Fruit fly (Drosophila melanogaster): ENCODE measurements around the gene mus101.

Gene mus101

dm6 chrX:13736174-13736482 lies 14.1 kb downstream of the mus101 start, which contains the start of gene g:
Gene g, minus strand, starts transcription at chrX:13736278.
- no peak for TF ChIP-seq CG34367 (tag; optimal IDR thresholded peaks at IDR 0.05)
- TF ChIP-seq Pif1B (GFP tag; optimal IDR thresholded peaks at IDR 0.05), result no peak
- no peak for TF ChIP-seq gl (tag; optimal IDR thresholded peaks at IDR 0.05)
- TF ChIP-seq CG12605 (GFP tag; IDR thresholded peaks at IDR 0.05), result 0 out of 2 replicates have a peak, but pooled peaks have one; percentile 12
- no peak for TF ChIP-seq CG14655 (GFP tag; optimal IDR thresholded peaks at IDR 0.05)
- peak; percentile 55; the same call in 2 of the 3 replicates for TF ChIP-seq CG4496 (GFP tag; IDR thresholded peaks at IDR 0.05)
- no peak for TF ChIP-seq Snoo (tag; optimal IDR thresholded peaks at IDR 0.05)
- TF ChIP-seq CG32121 (GFP tag; IDR thresholded peaks at IDR 0.05), result peak; percentile 26; the same call in 1 of the 2 replicates

- TF ChIP-seq fd96Ca (GFP tag; IDR thresholded peaks at IDR 0.05) (no peak), CG14655 (GFP tag; optimal IDR thresholded peaks at IDR 0.05) (no peak), CG15710 (tag; optimal IDR thresholded peaks at IDR 0.05) (no peak), CG34367 (tag; optimal IDR thresholded peaks at IDR 0.05) (no peak), CG32121 (GFP tag; IDR thresholded peaks at IDR 0.05) (no peak), CG10348 (GFP tag; IDR thresholded peaks at IDR 0.05) (no peak), CG17806 (tag; optimal IDR thresholded peaks at IDR 0.05) (no peak), rn (GFP tag; IDR thresholded peaks at IDR 0.05) (no peak), CG13204 (GFP tag; optimal IDR thresholded peaks at IDR 0.05) (no peak), CG8301 (tag; optimal IDR thresholded peaks at IDR 0.05) (no peak), D1 (tag; optimal IDR thresholded peaks at IDR 0.05) (no peak), CG4496 (GFP tag; IDR thresholded peaks at IDR 0.05) (no peak), CG8159 (tag; optimal IDR thresholded peaks at IDR 0.05) (no peak)
Measured at dm6 chrX:13737939-13738338, 15.9 kb downstream of the mus101 start, which contains the start of gene CG11134. Gene CG11134, plus strand, starts transcription at chrX:13737942.

dm6 chrX:13739411-13739888 lies 17.4 kb downstream of the mus101 start, which contains the start of gene CG11151:
Gene CG11151, plus strand, starts transcription at chrX:13739744.
- TF ChIP-seq Pif1B (GFP tag; optimal IDR thresholded peaks at IDR 0.05), result peak; percentile 96
- peak; percentile 97 for TF ChIP-seq CG8301 (tag; optimal IDR thresholded peaks at IDR 0.05)
- TF ChIP-seq fd96Ca (GFP tag; IDR thresholded peaks at IDR 0.05), result peak; percentile 92
- TF ChIP-seq rn (GFP tag; IDR thresholded peaks at IDR 0.05), result peak; percentile 85
- peak; percentile 77 for TF ChIP-seq D1 (tag; optimal IDR thresholded peaks at IDR 0.05)
- TF ChIP-seq gl (tag; optimal IDR thresholded peaks at IDR 0.05), result peak; percentile 95
- peak; percentile 35 for TF ChIP-seq EcR (GFP tag; optimal IDR thresholded peaks at IDR 0.05)
- TF ChIP-seq CG15710 (tag; optimal IDR thresholded peaks at IDR 0.05), result peak; percentile 96
- peak; percentile 96 for TF ChIP-seq CG8159 (tag; optimal IDR thresholded peaks at IDR 0.05)
- peak; percentile 98 for TF ChIP-seq CG4496 (GFP tag; IDR thresholded peaks at IDR 0.05)
- TF ChIP-seq CG14655 (GFP tag; optimal IDR thresholded peaks at IDR 0.05), result peak; percentile 97
- peak; percentile 95 for TF ChIP-seq CG32121 (GFP tag; IDR thresholded peaks at IDR 0.05)
- peak; percentile 96 for TF ChIP-seq Ets98B (GFP tag; IDR thresholded peaks at IDR 0.05)
- peak; percentile 97 for TF ChIP-seq CG17806 (tag; optimal IDR thresholded peaks at IDR 0.05)
- TF ChIP-seq CG9948 (tag; optimal IDR thresholded peaks at IDR 0.05), result peak; percentile 97
- peak; percentile 97 for TF ChIP-seq Pif1A (GFP tag; optimal IDR thresholded peaks at IDR 0.05)
- peak; percentile 92 for TF ChIP-seq CG13204 (GFP tag; optimal IDR thresholded peaks at IDR 0.05)
- TF ChIP-seq CG34367 (tag; optimal IDR thresholded peaks at IDR 0.05), result peak; percentile 98
- peak; percentile 94 for TF ChIP-seq CG12605 (GFP tag; IDR thresholded peaks at IDR 0.05)
- peak; percentile 81 for TF ChIP-seq CG10348 (GFP tag; IDR thresholded peaks at IDR 0.05)
- peak; percentile 97 for TF ChIP-seq Snoo (tag; optimal IDR thresholded peaks at IDR 0.05)

- TF ChIP-seq Pif1A (GFP tag; optimal IDR thresholded peaks at IDR 0.05), result peak; percentile 82
- TF ChIP-seq fd96Ca (GFP tag; IDR thresholded peaks at IDR 0.05), result peak; percentile 93
- TF ChIP-seq CG10348 (GFP tag; IDR thresholded peaks at IDR 0.05), result peak; percentile 55; the same call in 1 of the 2 replicates
- peak; percentile 73 for TF ChIP-seq CG12605 (GFP tag; IDR thresholded peaks at IDR 0.05)
- peak; percentile 79 for TF ChIP-seq CG14655 (GFP tag; optimal IDR thresholded peaks at IDR 0.05)
- TF ChIP-seq D1 (tag; optimal IDR thresholded peaks at IDR 0.05), result peak; percentile 40
- TF ChIP-seq CG32121 (GFP tag; IDR thresholded peaks at IDR 0.05), result peak; percentile 76; the same call in 1 of the 2 replicates
- TF ChIP-seq CG13204 (GFP tag; optimal IDR thresholded peaks at IDR 0.05), result peak; percentile 83
- TF ChIP-seq EcR (GFP tag; optimal IDR thresholded peaks at IDR 0.05), result no peak
- peak; percentile 69 for TF ChIP-seq CG9948 (tag; optimal IDR thresholded peaks at IDR 0.05)
- TF ChIP-seq CG4496 (GFP tag; IDR thresholded peaks at IDR 0.05), result peak; percentile 96
- peak; percentile 92 for TF ChIP-seq Ets98B (GFP tag; IDR thresholded peaks at IDR 0.05)
- TF ChIP-seq CG15710 (tag; optimal IDR thresholded peaks at IDR 0.05), result peak; percentile 78
- peak; percentile 77 for TF ChIP-seq CG17806 (tag; optimal IDR thresholded peaks at IDR 0.05)
- peak; percentile 74 for TF ChIP-seq CG8159 (tag; optimal IDR thresholded peaks at IDR 0.05)
- TF ChIP-seq gl (tag; optimal IDR thresholded peaks at IDR 0.05), result peak; percentile 80
- TF ChIP-seq Pif1B (GFP tag; optimal IDR thresholded peaks at IDR 0.05), result peak; percentile 84
- TF ChIP-seq CG34367 (tag; optimal IDR thresholded peaks at IDR 0.05), result peak; percentile 78
- TF ChIP-seq Snoo (tag; optimal IDR thresholded peaks at IDR 0.05), result peak; percentile 49
- TF ChIP-seq CG8301 (tag; optimal IDR thresholded peaks at IDR 0.05), result peak; percentile 80
- peak; percentile 76 for TF ChIP-seq rn (GFP tag; IDR thresholded peaks at IDR 0.05)
Measured at dm6 chrX:13740062-13740461, 18.0 kb downstream of the mus101 start.

- TF ChIP-seq Pif1A (GFP tag; optimal IDR thresholded peaks at IDR 0.05) (no peak), CG32121 (GFP tag; IDR thresholded peaks at IDR 0.05) (no peak), Snoo (tag; optimal IDR thresholded peaks at IDR 0.05) (no peak), CG17806 (tag; optimal IDR thresholded peaks at IDR 0.05) (no peak), D1 (tag; optimal IDR thresholded peaks at IDR 0.05) (no peak), CG34367 (tag; optimal IDR thresholded peaks at IDR 0.05) (no peak), CG9948 (tag; optimal IDR thresholded peaks at IDR 0.05) (no peak), EcR (GFP tag; optimal IDR thresholded peaks at IDR 0.05) (no peak), CG8301 (tag; optimal IDR thresholded peaks at IDR 0.05) (no peak)
Measured at dm6 chrX:13740992-13741391, 18.9 kb downstream of the mus101 start.

dm6 chrX:13744599-13745052 lies 22.6 kb downstream of the mus101 start, which contains the start of gene Grip91:
Gene Grip91, minus strand, starts transcription at chrX:13744683.
- TF ChIP-seq fd96Ca (GFP tag; IDR thresholded peaks at IDR 0.05), result no peak

Data from whole organism, pupa.